Worm (Caenorhabditis elegans) whole organism, L4/young adult: Measurements from ENCODE around the gene C03H12.1.

Experiments used
- W03F9.2 ChIP-seq: fragments of 150-350 bp; optimal IDR thresholded peaks from 2 replicates; lab custom pipeline; 2014; ENCODE audit warnings: missing biosample characterization, missing genetic modification characterization
- dao-5 ChIP-seq: sonication (generic microtip); optimal IDR thresholded peaks from 2 replicates; lab custom pipeline; 2016; ENCODE audit warnings: missing genotype, missing genetic modification characterization, moderate library complexity, missing compliant biosample characterization
- him-1 ChIP-seq: sonication (generic microtip); optimal IDR thresholded peaks from 2 replicates; lab custom pipeline; 2016; ENCODE audit warnings: missing genotype, missing genetic modification reagents, missing genetic modification characterization, missing compliant biosample characterization

The C03H12.1 gene

DNA sequence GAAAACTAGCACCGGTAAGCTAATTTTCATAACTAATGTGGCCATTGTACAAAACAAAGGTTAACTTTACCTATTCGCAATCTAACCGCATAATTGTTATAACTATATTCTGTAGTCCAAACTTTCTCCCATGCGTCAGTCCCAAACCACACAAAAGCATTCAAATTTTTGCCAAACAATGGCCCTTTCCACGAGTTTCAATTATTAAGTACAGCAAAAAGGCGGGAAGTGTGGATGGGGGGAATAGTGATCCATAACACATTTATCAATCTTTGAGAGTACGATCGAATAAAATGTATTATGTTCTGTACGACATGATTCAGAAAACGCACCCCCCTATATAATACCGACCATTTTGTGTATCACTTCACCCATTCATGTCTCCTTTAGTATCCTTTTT lies 29.1 kb downstream of the C03H12.1 start, which contains the start of gene ZK662.6:
Gene ZK662.6, plus strand, starts transcription at position 301 of the 400 bp plus-strand sequence.
- TF ChIP-seq him-1: no peak
- no peak for TF ChIP-seq dao-5 (tag; lab: Kevin White, UChicago)

DNA sequence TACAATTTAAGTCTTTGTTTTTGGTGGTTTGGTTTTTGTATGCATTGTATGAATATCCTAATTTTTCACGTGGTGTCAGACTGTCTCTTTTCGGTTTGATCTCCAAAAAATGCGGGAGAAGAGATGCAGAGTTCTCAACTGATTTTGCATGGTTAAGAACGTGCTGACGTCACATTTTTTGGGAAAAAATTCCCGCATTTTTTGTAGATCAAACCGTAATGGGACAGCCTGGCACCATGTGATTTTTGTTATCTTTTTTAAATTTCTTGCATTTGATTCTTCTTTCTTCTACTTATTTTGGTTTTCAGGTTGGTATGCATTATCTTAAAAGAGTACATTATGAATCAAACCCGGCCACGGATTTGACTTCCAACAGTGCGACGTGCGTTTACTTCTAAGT lies 32.1 kb downstream of the C03H12.1 start, which contains the start of gene ZK662.5:
Gene ZK662.5, plus strand, starts transcription at position 301 of the 400 bp plus-strand sequence.
- TF ChIP-seq W03F9.2: no peak

DNA sequence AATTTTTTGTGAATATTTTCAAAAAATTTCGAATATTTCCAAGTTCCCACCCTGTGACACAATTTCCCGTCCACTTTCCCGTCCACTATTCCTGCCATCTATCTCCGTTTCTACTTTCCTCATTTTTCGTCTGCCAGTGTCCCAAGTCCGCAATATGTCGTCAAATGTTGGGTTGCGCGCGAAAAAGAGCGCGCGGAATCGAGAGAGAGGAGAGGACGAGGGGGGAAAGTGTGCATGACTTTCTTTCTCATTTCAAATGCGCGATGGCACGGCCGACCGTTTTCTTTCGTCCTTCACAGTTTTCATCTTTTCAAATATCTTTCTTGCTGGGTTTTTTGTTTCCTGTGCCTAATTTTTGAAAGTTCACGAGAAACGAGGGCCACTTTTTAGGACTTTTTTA lies 35.7 kb downstream of the C03H12.1 start:
- TF ChIP-seq dao-5 (tag; lab: Kevin White, UChicago): no peak
- TF ChIP-seq W03F9.2: no peak
- TF ChIP-seq him-1: no peak

DNA sequence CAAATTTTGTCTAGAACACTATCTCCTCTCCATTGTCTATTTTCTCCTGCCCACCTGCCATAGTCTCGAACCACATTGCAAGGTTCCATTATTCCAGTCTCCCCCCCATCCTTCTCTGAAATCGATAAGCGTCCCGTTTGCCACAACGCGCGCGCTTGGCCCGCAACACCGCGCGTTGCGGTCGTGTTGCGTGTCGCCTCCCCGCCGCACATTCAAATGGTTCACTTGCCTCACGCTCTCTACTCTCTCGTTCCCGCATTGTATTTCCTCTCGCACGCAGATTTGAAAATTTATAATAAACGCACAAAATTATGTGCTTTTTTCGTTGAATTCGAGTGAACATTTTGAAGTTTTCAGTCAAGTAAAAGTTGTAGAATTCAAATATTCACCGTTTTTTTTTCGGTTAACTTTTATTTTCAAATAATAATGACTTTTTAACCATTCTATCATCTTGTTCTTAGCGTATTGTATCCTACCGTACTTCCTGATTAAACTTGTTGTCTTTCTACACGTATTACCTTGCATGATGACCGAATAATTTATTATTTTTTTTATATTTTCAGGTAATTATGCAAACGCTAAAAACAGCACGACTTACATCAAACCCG lies 36.4 kb downstream of the C03H12.1 start, which contains the start of gene lin-15B:
Gene lin-15B, plus strand, starts transcription at position 558 of the 608 bp plus-strand sequence.
- TF ChIP-seq dao-5 (tag; lab: Kevin White, UChicago) (no peak), W03F9.2 (no peak), him-1 (no peak)

DNA sequence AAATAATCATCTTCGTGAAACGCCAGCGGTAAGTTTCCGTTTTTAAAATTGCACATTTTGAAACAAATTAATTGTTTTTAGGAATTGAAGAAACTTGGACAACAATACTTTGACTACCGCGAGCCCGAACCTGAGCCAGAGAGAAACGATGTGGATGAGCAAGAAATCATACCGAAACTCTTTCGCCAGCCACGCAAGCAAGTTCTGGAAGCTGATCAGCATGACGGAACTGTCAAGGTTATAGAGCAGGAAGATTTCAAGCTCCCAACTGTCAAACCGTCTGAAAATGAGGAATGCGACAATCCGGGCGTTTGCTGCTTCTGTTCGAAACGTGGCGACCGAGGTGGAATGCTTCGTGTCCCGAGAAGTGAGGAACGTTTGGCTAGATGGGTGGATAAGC lies 41.1 kb downstream of the C03H12.1 start:
- TF ChIP-seq him-1: no peak
- no peak for TF ChIP-seq W03F9.2
- TF ChIP-seq dao-5 (tag; lab: Kevin White, UChicago): no peak

DNA sequence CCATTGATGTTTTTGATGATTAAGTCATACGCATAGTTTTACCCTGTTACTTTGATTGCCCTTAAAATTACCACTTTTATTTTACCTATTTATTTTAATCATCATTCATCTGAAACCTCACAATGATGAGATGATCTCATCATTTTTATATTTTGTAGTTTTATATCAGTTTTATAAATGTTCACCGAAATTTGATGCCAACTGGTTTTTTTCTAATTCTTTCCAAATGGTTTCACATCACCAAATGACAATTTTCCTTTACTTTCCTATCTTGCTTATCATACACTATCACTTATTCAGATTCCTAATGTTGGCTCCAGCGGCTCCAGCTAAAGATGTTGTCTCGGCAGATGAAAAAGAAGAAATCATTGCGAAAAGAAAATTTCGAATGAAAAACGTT lies 42.4 kb downstream of the C03H12.1 start, which contains the start of gene lin-15A:
Gene lin-15A, plus strand, starts transcription at position 301 of the 400 bp plus-strand sequence.
- TF ChIP-seq him-1 (no peak), W03F9.2 (no peak), dao-5 (tag; lab: Kevin White, UChicago) (no peak)

DNA sequence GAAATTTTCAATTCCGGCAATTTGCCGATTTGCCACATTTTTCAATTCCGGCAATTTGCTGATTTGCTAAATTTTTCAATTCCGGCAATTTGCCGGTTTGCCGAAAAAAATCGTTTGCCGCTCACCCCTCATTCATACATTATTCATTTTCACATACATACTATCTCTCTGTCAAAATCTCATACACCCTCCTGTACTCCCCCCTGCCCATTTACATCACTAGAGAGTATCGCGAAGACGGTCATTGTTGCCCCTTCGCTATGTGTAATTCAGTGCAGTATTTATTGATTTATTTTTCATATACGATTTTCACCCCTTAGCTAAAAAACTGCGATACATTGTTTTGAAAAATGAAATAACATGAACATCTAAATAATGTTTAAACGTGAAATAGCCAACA lies 47.2 kb downstream of the C03H12.1 start:
- no peak for TF ChIP-seq dao-5 (tag; lab: Kevin White, UChicago)
- no peak for TF ChIP-seq W03F9.2
- TF ChIP-seq him-1: no peak

DNA sequence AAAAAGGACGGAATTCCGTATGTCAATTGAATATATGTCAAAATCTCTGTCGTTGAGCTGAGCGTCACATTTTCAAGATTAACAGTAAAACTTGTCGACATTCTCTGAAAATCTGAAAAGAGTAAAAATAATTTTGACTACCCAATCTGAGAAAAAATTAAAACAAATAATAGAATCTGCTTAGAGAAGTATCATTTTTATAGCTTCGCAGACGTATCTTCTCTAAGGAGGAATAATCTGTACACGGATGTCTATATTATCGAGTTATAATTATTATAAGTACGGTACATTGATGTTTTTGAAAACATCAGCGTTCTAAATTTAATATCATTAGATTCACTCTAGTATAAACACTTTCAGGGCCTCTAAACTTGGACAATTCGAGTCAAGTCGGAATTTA lies 51.3 kb downstream of the C03H12.1 start, which contains the start of gene srg-64:
Gene srg-64, minus strand, starts transcription at position 101 of the 400 bp plus-strand sequence.
- TF ChIP-seq dao-5 (tag; lab: Kevin White, UChicago): no peak
- TF ChIP-seq him-1: no peak
- no peak for TF ChIP-seq W03F9.2

DNA sequence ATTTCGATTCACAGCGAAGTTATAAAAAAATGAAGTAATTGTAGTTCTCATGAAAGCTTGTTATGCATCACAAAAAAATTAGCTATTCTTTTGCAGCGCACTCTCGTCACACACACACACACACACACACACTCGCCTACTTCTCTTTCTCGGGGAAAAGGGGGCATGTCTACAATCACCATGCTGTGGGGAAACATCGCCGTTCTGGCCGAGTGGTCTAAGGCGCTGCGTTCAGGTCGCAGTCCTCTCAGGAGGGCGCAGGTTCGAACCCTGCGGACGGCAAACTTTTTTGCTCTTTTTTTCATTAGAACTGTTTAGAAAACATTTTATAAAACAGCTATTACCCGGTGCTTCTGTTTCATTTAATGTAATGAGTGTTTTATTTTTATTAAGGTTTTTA lies 52.6 kb downstream of the C03H12.1 start:
- TF ChIP-seq W03F9.2 (no peak), him-1 (peak; percentile 75), dao-5 (tag; lab: Kevin White, UChicago) (peak; percentile 20)

DNA sequence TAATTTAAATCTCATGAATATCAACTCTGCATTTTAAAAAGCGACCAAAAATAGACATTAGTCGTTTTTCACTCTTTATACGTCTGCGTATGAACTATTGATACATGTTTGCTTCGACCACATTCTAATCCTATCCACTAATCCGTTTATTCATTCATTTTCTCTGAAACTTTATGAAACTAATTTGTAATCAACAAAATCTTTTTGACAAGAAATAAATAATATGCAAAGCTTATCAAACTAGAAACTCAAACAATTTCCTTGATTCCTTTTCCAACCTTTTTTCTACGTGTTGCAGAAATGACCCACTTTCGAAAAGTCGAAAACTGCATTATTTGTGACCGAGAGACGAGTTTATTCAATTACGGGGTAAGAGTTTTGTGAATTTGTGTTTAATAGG lies 53.1 kb downstream of the C03H12.1 start, which contains the start of gene nhr-255:
Gene nhr-255, plus strand, starts transcription at position 301 of the 400 bp plus-strand sequence.
- TF ChIP-seq him-1: no peak
- TF ChIP-seq dao-5 (tag; lab: Kevin White, UChicago): no peak
- no peak for TF ChIP-seq W03F9.2
